Fruit fly (Drosophila melanogaster): ENCODE data around the gene RpS19b.

RpS19b gene

dm6 chr3R:23921701-23922501, 11.4 kb downstream of the RpS19b start (continued):
- peak; percentile 31 for TF ChIP-seq CG2712 (tag; optimal IDR thresholded peaks at IDR 0.05)
- no peak for TF ChIP-seq ewg (GFP tag; optimal IDR thresholded peaks at IDR 0.05)
- TF ChIP-seq dimm (GFP tag; IDR thresholded peaks at IDR 0.05), result no peak
- TF ChIP-seq ssp (GFP tag; IDR thresholded peaks at IDR 0.05), result no peak
- TF ChIP-seq CG42726 (GFP tag; IDR thresholded peaks at IDR 0.05; ENCODE audit: partially characterized antibody), result no peak
- TF ChIP-seq B-H2 (GFP tag; optimal IDR thresholded peaks at IDR 0.05), result no peak
- TF ChIP-seq fd3F (GFP tag; optimal IDR thresholded peaks at IDR 0.05), result peak; percentile 59
- TF ChIP-seq Ets97D (GFP tag; optimal IDR thresholded peaks at IDR 0.05), result no peak
- TF ChIP-seq salm (tag; optimal IDR thresholded peaks at IDR 0.05), result no peak
- TF ChIP-seq vnd (GFP tag; IDR thresholded peaks at IDR 0.05; ENCODE audit: partially characterized antibody), result no peak
- TF ChIP-seq HmgD (GFP tag; optimal IDR thresholded peaks at IDR 0.05), result peak; percentile 49
- 0 out of 3 replicates have a peak, but pooled peaks have one; percentile 24 for TF ChIP-seq Dbx (GFP tag; IDR thresholded peaks at IDR 0.05)
- peak; percentile 59 for TF ChIP-seq CG11504 (tag; optimal IDR thresholded peaks at IDR 0.05)
- TF ChIP-seq CG5245 (GFP tag; optimal IDR thresholded peaks at IDR 0.05), result no peak
- no peak for TF ChIP-seq Sry-δ (GFP tag; optimal IDR thresholded peaks at IDR 0.05)
- TF ChIP-seq Dp (GFP tag; optimal IDR thresholded peaks at IDR 0.05), result no peak
- peak; percentile 53 for TF ChIP-seq ttk (GFP tag; IDR thresholded peaks at IDR 0.05)
- no peak for TF ChIP-seq seq (GFP tag; IDR thresholded peaks at IDR 0.05)
- TF ChIP-seq fu2 (GFP tag; optimal IDR thresholded peaks at IDR 0.05), result no peak
- TF ChIP-seq CG13624 (GFP tag; optimal IDR thresholded peaks at IDR 0.05), result no peak
- TF ChIP-seq CG3995 (GFP tag; optimal IDR thresholded peaks at IDR 0.05), result no peak
- peak; percentile 30 for TF ChIP-seq Dad (GFP tag; optimal IDR thresholded peaks at IDR 0.05)
- peak; percentile 70 for TF ChIP-seq yki (optimal IDR thresholded peaks at IDR 0.05)
- peak; percentile 32 for TF ChIP-seq CG9817 (tag; optimal IDR thresholded peaks at IDR 0.05)
- TF ChIP-seq Hr51 (GFP tag; optimal IDR thresholded peaks at IDR 0.05), result peak in 1 of 2 experiments; percentile 59
- no peak for TF ChIP-seq CG18764 (GFP tag; optimal IDR thresholded peaks at IDR 0.05)
- peak; percentile 81 for TF ChIP-seq kni (GFP tag; optimal IDR thresholded peaks at IDR 0.05)
- peak; percentile 5 for TF ChIP-seq Meics (GFP tag; optimal IDR thresholded peaks at IDR 0.05)
- TF ChIP-seq CG7372 (GFP tag; IDR thresholded peaks at IDR 0.05), result peak; percentile 11; the same call in 1 of the 2 replicates
- peak; percentile 46 for TF ChIP-seq ind (GFP tag; optimal IDR thresholded peaks at IDR 0.05)
- TF ChIP-seq mam (GFP tag; optimal IDR thresholded peaks at IDR 0.05), result peak; percentile 1
- TF ChIP-seq CG4360 (GFP tag; IDR thresholded peaks at IDR 0.05), result no peak
- no peak for TF ChIP-seq zfh2 (GFP tag; optimal IDR thresholded peaks at IDR 0.05)
- peak; percentile 65 for TF ChIP-seq NfI (GFP tag; optimal IDR thresholded peaks at IDR 0.05)
- TF ChIP-seq CG4854 (GFP tag; optimal IDR thresholded peaks at IDR 0.05), result no peak
- TF ChIP-seq amos (GFP tag; IDR thresholded peaks at IDR 0.05; ENCODE audit: partially characterized antibody), result no peak
- TF ChIP-seq pfk (GFP tag; optimal IDR thresholded peaks at IDR 0.05), result peak; percentile 8
- TF ChIP-seq CG1602 (GFP tag; optimal IDR thresholded peaks at IDR 0.05), result no peak
- no peak for TF ChIP-seq CG9797 (GFP tag; optimal IDR thresholded peaks at IDR 0.05)
- no peak for TF ChIP-seq sd (tag; optimal IDR thresholded peaks at IDR 0.05)
- peak; percentile 16 for TF ChIP-seq CG6854 (GFP tag; optimal IDR thresholded peaks at IDR 0.05)
- TF ChIP-seq org-1 (GFP tag; optimal IDR thresholded peaks at IDR 0.05), result peak; percentile 26
- no peak for TF ChIP-seq cad (GFP tag; optimal IDR thresholded peaks at IDR 0.05)
- peak; percentile 15; the same call in 1 of the 3 replicates for TF ChIP-seq CG11093 (GFP tag; IDR thresholded peaks at IDR 0.05)
- no peak for TF ChIP-seq CG33557 (GFP tag; optimal IDR thresholded peaks at IDR 0.05)
- TF ChIP-seq CG16863 (GFP tag; optimal IDR thresholded peaks at IDR 0.05), result no peak
- no peak for TF ChIP-seq fd102C (GFP tag; optimal IDR thresholded peaks at IDR 0.05)
- peak; percentile 66 for TF ChIP-seq Sox102F (GFP tag; optimal IDR thresholded peaks at IDR 0.05)
- peak; percentile 8 for TF ChIP-seq trem (tag; optimal IDR thresholded peaks at IDR 0.05)
- no peak for TF ChIP-seq sens-2 (GFP tag; IDR thresholded peaks at IDR 0.05)
